Fruit fly (Drosophila melanogaster) whole organism, wandering third instar larva: ENCODE data around the gene Ack.

ENCODE experiments used
- Abd-B ChIP-seq: fragments of >200 bp; optimal IDR thresholded peaks from 2 replicates; lab custom pipeline; 2017; ENCODE audit warnings: missing biosample characterization, missing genetic modification characterization
- CG32264 ChIP-seq: fragments of 200-800 bp; sonication (Bioruptor generic); optimal IDR thresholded peaks from 2 replicates; lab custom pipeline; 2016; ENCODE audit warnings: missing biosample characterization, missing genetic modification characterization
- CG9705 ChIP-seq: fragments of 200-800 bp; sonication (Bioruptor generic); optimal IDR thresholded peaks from 2 replicates; lab custom pipeline; 2018; ENCODE audit warnings: missing biosample characterization, mild to moderate bottlenecking, missing genetic modification characterization
- CrebA ChIP-seq: fragments of 200-800 bp; sonication (Bioruptor generic); optimal IDR thresholded peaks from 2 replicates; lab custom pipeline; 2016; ENCODE audit warnings: missing biosample characterization, mild to moderate bottlenecking, missing genetic modification characterization, borderline replicate concordance
- Dfd ChIP-seq: fragments of >200 bp; optimal IDR thresholded peaks from 2 replicates; lab custom pipeline; 2017; ENCODE audit warnings: missing biosample characterization, missing genetic modification characterization
- Dif ChIP-seq: fragments of 200-275, 200-300 bp; sonication (Bioruptor generic); optimal IDR thresholded peaks from 2 replicates; lab custom pipeline; 2018; ENCODE audit warnings: missing biosample characterization, missing genetic modification characterization; ENCODE audit not compliant: partially characterized antibody
- GATAd ChIP-seq: sonication (Bioruptor generic); optimal IDR thresholded peaks from 2 replicates; lab custom pipeline; 2016; ENCODE audit warnings: missing biosample characterization, missing genetic modification characterization
- HLH106 ChIP-seq: fragments of 200-800 bp; optimal IDR thresholded peaks from 3 replicates; lab custom pipeline; 2019; ENCODE audit warnings: missing biosample characterization, mild to moderate bottlenecking, missing genetic modification characterization, moderate library complexity
- Hnf4 ChIP-seq: fragments of 200-800 bp; sonication (Bioruptor generic); optimal IDR thresholded peaks from 2 replicates; lab custom pipeline; 2016; ENCODE audit warnings: missing biosample characterization, mild to moderate bottlenecking, missing genetic modification characterization
- Hr78 ChIP-seq: fragments of >200 bp; optimal IDR thresholded peaks from 2 replicates; lab custom pipeline; 2017; ENCODE audit warnings: missing biosample characterization, missing genetic modification characterization
- Hr83 ChIP-seq: fragments of 200-300 bp; sonication (Bioruptor generic); optimal IDR thresholded peaks from 2 replicates; lab custom pipeline; 2016; ENCODE audit warnings: missing biosample characterization, mild to moderate bottlenecking, missing genetic modification characterization, moderate library complexity; ENCODE audit not compliant: poor library complexity, severe bottlenecking
- Jra ChIP-seq: sonication (Bioruptor generic); optimal IDR thresholded peaks from 2 replicates; lab custom pipeline; 2016; ENCODE audit warnings: missing biosample characterization, missing genetic modification characterization
- Mio ChIP-seq: sonication (Bioruptor generic); optimal IDR thresholded peaks from 2 replicates; lab custom pipeline; 2016; ENCODE audit warnings: missing biosample characterization, missing genetic modification characterization
- Myc ChIP-seq: fragments of >200 bp; optimal IDR thresholded peaks from 2 replicates; lab custom pipeline; 2017
- N ChIP-seq: fragments of >200 bp; optimal IDR thresholded peaks from 2 replicates; lab custom pipeline; 2018; ENCODE audit warnings: missing biosample characterization, missing external identifiers, missing genetic modification characterization
- OdsH ChIP-seq: fragments of 200-800 bp; sonication (Bioruptor generic); optimal IDR thresholded peaks from 2 replicates; lab custom pipeline; 2016; ENCODE audit warnings: missing biosample characterization, mild to moderate bottlenecking, missing genetic modification characterization
- Rel ChIP-seq, 2 experiments: fragments of 200-800 bp; sonication (Bioruptor generic) in 1 of 2; optimal IDR thresholded peaks; 2 replicates in 1 of 2; 3 replicates in 1 of 2; lab custom pipeline; 2016 to 2019; ENCODE audit warnings: mild to moderate bottlenecking in 2 of 2, missing biosample characterization in 2 of 2, missing genetic modification characterization in 2 of 2, moderate library complexity in 1 of 2
- Sp1 ChIP-seq: fragments of 200-800 bp; sonication (Bioruptor generic); optimal IDR thresholded peaks from 3 replicates; lab custom pipeline; 2019; ENCODE audit warnings: missing biosample characterization, mild to moderate bottlenecking, missing genetic modification characterization, moderate library complexity
- Vsx2 ChIP-seq: fragments of 200-300, 225-300 bp; sonication (Bioruptor generic); optimal IDR thresholded peaks from 2 replicates; lab custom pipeline; 2018; ENCODE audit warnings: missing biosample characterization, missing genetic modification characterization; ENCODE audit not compliant: partially characterized antibody
- brk ChIP-seq: fragments of 200-800 bp; sonication (Bioruptor generic); optimal IDR thresholded peaks from 2 replicates; lab custom pipeline; 2016; ENCODE audit warnings: missing biosample characterization, mild to moderate bottlenecking, missing genetic modification characterization
- dl ChIP-seq, 2 experiments: fragments of 175-275, 200-275 bp in 1 of 2; fragments of 200-275 bp in 1 of 2; sonication (Bioruptor generic); optimal IDR thresholded peaks; lab custom pipeline; 2018; ENCODE audit warnings: mild to moderate bottlenecking in 2 of 2, missing biosample characterization in 2 of 2, missing genetic modification characterization in 2 of 2, moderate library complexity in 2 of 2; ENCODE audit not compliant: partially characterized antibody in 2 of 2, insufficient read depth in 1 of 2
- dmrt93B ChIP-seq: fragments of 200-800 bp; sonication (Bioruptor generic); optimal IDR thresholded peaks from 2 replicates; lab custom pipeline; 2018; ENCODE audit warnings: missing biosample characterization, mild to moderate bottlenecking, missing genetic modification characterization
- dsf ChIP-seq: sonication (Bioruptor generic); optimal IDR thresholded peaks from 2 replicates; lab custom pipeline; 2016; ENCODE audit warnings: missing biosample characterization, missing genetic modification characterization, borderline replicate concordance
- ey ChIP-seq: fragments of 200-800 bp; sonication (Bioruptor generic); optimal IDR thresholded peaks from 2 replicates; lab custom pipeline; 2016; ENCODE audit warnings: missing biosample characterization, missing genetic modification characterization
- foxo ChIP-seq, 2 experiments: fragments of 200-800 bp; sonication (Bioruptor generic); optimal IDR thresholded peaks; 2 replicates in 1 of 2; 3 replicates in 1 of 2; lab custom pipeline; 2016 to 2017; ENCODE audit warnings: missing biosample characterization in 2 of 2, missing genetic modification characterization in 2 of 2
- fru ChIP-seq: fragments of 200-800 bp; sonication (Bioruptor generic); optimal IDR thresholded peaks from 3 replicates; lab custom pipeline; 2016; ENCODE audit warnings: missing biosample characterization, mild to moderate bottlenecking, missing genetic modification characterization
- h ChIP-seq: fragments of 200-800 bp; sonication (Bioruptor generic); optimal IDR thresholded peaks from 3 replicates; lab custom pipeline; 2016; ENCODE audit warnings: missing biosample characterization, mild to moderate bottlenecking, missing genetic modification characterization
- jim ChIP-seq: fragments of 175-275, 200-325 bp; sonication (Bioruptor generic); optimal IDR thresholded peaks from 2 replicates; lab custom pipeline; 2016; ENCODE audit warnings: missing biosample characterization, mild to moderate bottlenecking, missing genetic modification characterization
- lola ChIP-seq: fragments of >200 bp; optimal IDR thresholded peaks from 2 replicates; lab custom pipeline; 2017; ENCODE audit warnings: missing biosample characterization, missing genetic modification characterization
- pan ChIP-seq: fragments of >200 bp; optimal IDR thresholded peaks from 2 replicates; lab custom pipeline; 2017
- psq ChIP-seq: fragments of 200-800 bp; sonication (Bioruptor generic); optimal IDR thresholded peaks from 3 replicates; lab custom pipeline; 2017; ENCODE audit warnings: missing biosample characterization, mild to moderate bottlenecking, missing genetic modification characterization, moderate library complexity
- rgr ChIP-seq: fragments of 200-800 bp; sonication (Bioruptor generic); optimal IDR thresholded peaks from 3 replicates; lab custom pipeline; 2016; ENCODE audit warnings: missing biosample characterization, mild to moderate bottlenecking, missing genetic modification characterization
- sage ChIP-seq: fragments of 200-800 bp; sonication (Bioruptor generic); optimal IDR thresholded peaks from 2 replicates; lab custom pipeline; 2016; ENCODE audit warnings: missing biosample characterization, mild to moderate bottlenecking, missing genetic modification characterization
- sv ChIP-seq: fragments of 200-800 bp; sonication (Bioruptor generic); optimal IDR thresholded peaks from 3 replicates; lab custom pipeline; 2016; ENCODE audit warnings: missing biosample characterization, missing genetic modification characterization
- tai ChIP-seq: sonication (Bioruptor generic); optimal IDR thresholded peaks from 2 replicates; lab custom pipeline; 2016; ENCODE audit warnings: missing biosample characterization, missing genetic modification characterization
- woc ChIP-seq: sonication (Bioruptor generic); optimal IDR thresholded peaks from 2 replicates; lab custom pipeline; 2016; ENCODE audit warnings: missing biosample characterization, mild to moderate bottlenecking, missing genetic modification characterization

Gene Ack

dm6 chr3L:4113998-4114397, 6.0 kb downstream of the Ack start:
- TF ChIP-seq ey (GFP tag; lab: Kevin White, UChicago) (no peak), CG32264 (GFP tag; lab: Kevin White, UChicago) (no peak), sv (GFP tag; lab: Kevin White, UChicago) (no peak), brk (GFP tag; lab: Kevin White, UChicago) (no peak), jim (GFP tag; lab: Kevin White, UChicago) (no peak), Hnf4 (GFP tag; lab: Kevin White, UChicago) (no peak), Mio (no peak), tai (GFP tag; lab: Kevin White, UChicago) (no peak), dl (GFP tag; optimal IDR thresholded peaks at IDR 0.05; lab: Kevin White, UChicago; ENCODE audit: insufficient read depth in 1 of 2, partially characterized antibody in 2 of 2) (no peak), Hr83 (GFP tag; lab: Kevin White, UChicago) (no peak), h (GFP tag; lab: Kevin White, UChicago) (no peak), dsf (GFP tag; lab: Kevin White, UChicago) (no peak), sage (GFP tag; lab: Kevin White, UChicago) (no peak), rgr (no peak), Rel (GFP tag; optimal IDR thresholded peaks at IDR 0.05; lab: Kevin White, UChicago) (no peak), Rel (tag; optimal IDR thresholded peaks at IDR 0.05; lab: Kevin White, UChicago) (no peak), CG9705 (GFP tag; lab: Kevin White, UChicago) (no peak), pan (lab: Kevin White, UChicago) (no peak), fru (GFP tag; lab: Kevin White, UChicago) (no peak), Jra (GFP tag; lab: Kevin White, UChicago) (no peak), Hr78 (GFP tag; lab: Kevin White, UChicago) (no peak)

dm6 chr3L:4115107-4115506, 7.1 kb downstream of the Ack start:
- TF ChIP-seq jim (GFP tag; lab: Kevin White, UChicago): no peak
- no peak for TF ChIP-seq Vsx2 (GFP tag; lab: Kevin White, UChicago)
- TF ChIP-seq foxo (GFP tag; optimal IDR thresholded peaks at IDR 0.05; lab: Kevin White, UChicago): no peak
- TF ChIP-seq pan (lab: Kevin White, UChicago): no peak
- no peak for TF ChIP-seq rgr
- no peak for TF ChIP-seq tai (GFP tag; lab: Kevin White, UChicago)
- no peak for TF ChIP-seq CG9705 (GFP tag; lab: Kevin White, UChicago)
- TF ChIP-seq ey (GFP tag; lab: Kevin White, UChicago): no peak
- TF ChIP-seq psq (GFP tag; lab: Kevin White, UChicago): no peak
- no peak for TF ChIP-seq N
- no peak for TF ChIP-seq Hr78 (GFP tag; lab: Kevin White, UChicago)
- TF ChIP-seq brk (GFP tag; lab: Kevin White, UChicago): no peak
- no peak for TF ChIP-seq Dfd
- no peak for TF ChIP-seq Sp1 (GFP tag; lab: Kevin White, UChicago)
- TF ChIP-seq GATAd: no peak
- TF ChIP-seq Rel (GFP tag; optimal IDR thresholded peaks at IDR 0.05; lab: Kevin White, UChicago): no peak
- no peak for TF ChIP-seq Rel (tag; optimal IDR thresholded peaks at IDR 0.05; lab: Kevin White, UChicago)
- TF ChIP-seq Jra (GFP tag; lab: Kevin White, UChicago): no peak
- no peak for TF ChIP-seq HLH106 (tag; lab: Kevin White, UChicago)

- no peak for TF ChIP-seq Rel (GFP tag; optimal IDR thresholded peaks at IDR 0.05; lab: Kevin White, UChicago)
- peak; percentile 62 for TF ChIP-seq Rel (tag; optimal IDR thresholded peaks at IDR 0.05; lab: Kevin White, UChicago)
- no peak for TF ChIP-seq pan (lab: Kevin White, UChicago)
- TF ChIP-seq N: no peak
- TF ChIP-seq CG9705 (GFP tag; lab: Kevin White, UChicago): no peak
- TF ChIP-seq h (GFP tag; lab: Kevin White, UChicago): peak; percentile 12
- no peak for TF ChIP-seq foxo (GFP tag; optimal IDR thresholded peaks at IDR 0.05; lab: Kevin White, UChicago)
- TF ChIP-seq sage (GFP tag; lab: Kevin White, UChicago): no peak
These were observed 7.7 kb downstream of the Ack start for dm6 chr3L:4115701-4116100.

- TF ChIP-seq Abd-B (no peak), lola (GFP tag; lab: Kevin White, UChicago) (no peak), jim (GFP tag; lab: Kevin White, UChicago) (no peak), fru (GFP tag; lab: Kevin White, UChicago) (no peak), Hnf4 (GFP tag; lab: Kevin White, UChicago) (no peak), dmrt93B (GFP tag; lab: Kevin White, UChicago) (no peak), ey (GFP tag; lab: Kevin White, UChicago) (peak; percentile 12), Vsx2 (GFP tag; lab: Kevin White, UChicago) (no peak), GATAd (no peak), Dif (GFP tag; lab: Kevin White, UChicago) (no peak), tai (GFP tag; lab: Kevin White, UChicago) (no peak), psq (GFP tag; lab: Kevin White, UChicago) (no peak), dsf (GFP tag; lab: Kevin White, UChicago) (no peak), CG32264 (GFP tag; lab: Kevin White, UChicago) (no peak), CrebA (GFP tag; lab: Kevin White, UChicago) (no peak), Hr83 (GFP tag; lab: Kevin White, UChicago) (no peak), foxo (GFP tag; optimal IDR thresholded peaks at IDR 0.05; lab: Kevin White, UChicago) (peak in 1 of 2 experiments; percentile 14), Jra (GFP tag; lab: Kevin White, UChicago) (no peak), CG9705 (GFP tag; lab: Kevin White, UChicago) (no peak), brk (GFP tag; lab: Kevin White, UChicago) (peak; percentile 13), pan (lab: Kevin White, UChicago) (no peak), woc (peak; percentile 9), Sp1 (GFP tag; lab: Kevin White, UChicago) (no peak), Myc (lab: Kevin White, UChicago) (no peak), OdsH (peak; percentile 51), sage (GFP tag; lab: Kevin White, UChicago) (no peak)
These were observed 8.7 kb downstream of the Ack start for dm6 chr3L:4116490-4117367.
